Fruit fly (Drosophila melanogaster): ENCODE data around the gene RanBP3.
A peak's percentile ranks its signal among the peaks of the same experiment; 100 is the strongest.

The RanBP3 gene

dm6 chr3R:23729066-23729465, 23.6 kb downstream of the RanBP3 start (continued):
- TF ChIP-seq Pdp1 (GFP tag; optimal IDR thresholded peaks at IDR 0.05) = peak in 1 of 2 experiments; percentile 34
- TF ChIP-seq CG13624 (GFP tag; optimal IDR thresholded peaks at IDR 0.05) = no peak
- no peak for TF ChIP-seq Bgb (GFP tag; IDR thresholded peaks at IDR 0.05; ENCODE audit: partially characterized antibody)
- no peak for TF ChIP-seq CG12391 (tag; optimal IDR thresholded peaks at IDR 0.05)
- no peak for TF ChIP-seq grau (tag; optimal IDR thresholded peaks at IDR 0.05)
- peak; percentile 9 for TF ChIP-seq gem (tag; optimal IDR thresholded peaks at IDR 0.05)
- no peak for TF ChIP-seq gcm (GFP tag; optimal IDR thresholded peaks at IDR 0.05)
- TF ChIP-seq Ada2b (GFP tag; IDR thresholded peaks at IDR 0.05) = no peak
- TF ChIP-seq hth (optimal IDR thresholded peaks at IDR 0.05) = no peak
- TF ChIP-seq br (optimal IDR thresholded peaks at IDR 0.05) = no peak
- no peak for TF ChIP-seq ken (GFP tag; IDR thresholded peaks at IDR 0.05)
- TF ChIP-seq CG12299 (tag; optimal IDR thresholded peaks at IDR 0.05) = peak; percentile 15
- no peak for TF ChIP-seq hbn (GFP tag; IDR thresholded peaks at IDR 0.05; ENCODE audit: partially characterized antibody)
- no peak for TF ChIP-seq btn (GFP tag; optimal IDR thresholded peaks at IDR 0.05)
- TF ChIP-seq Opbp (GFP tag; IDR thresholded peaks at IDR 0.05; ENCODE audit: partially characterized antibody) = no peak
- no peak for TF ChIP-seq tna (GFP tag; IDR thresholded peaks at IDR 0.05; ENCODE audit: partially characterized antibody)
- TF ChIP-seq Chrac-16 (GFP tag; optimal IDR thresholded peaks at IDR 0.05) = no peak
- no peak for TF ChIP-seq E2f2 (GFP tag; IDR thresholded peaks at IDR 0.05)
- no peak for TF ChIP-seq fd102C (GFP tag; optimal IDR thresholded peaks at IDR 0.05)
- no peak for TF ChIP-seq CG4360 (GFP tag; IDR thresholded peaks at IDR 0.05)
- TF ChIP-seq fd64A (GFP tag; optimal IDR thresholded peaks at IDR 0.05) = peak; percentile 19
- TF ChIP-seq pita (GFP tag; optimal IDR thresholded peaks at IDR 0.05) = no peak
- no peak for TF ChIP-seq kay (GFP tag; optimal IDR thresholded peaks at IDR 0.05)
- TF ChIP-seq PHDP (tag; optimal IDR thresholded peaks at IDR 0.05) = peak; percentile 65
- TF ChIP-seq CG13296 (GFP tag; optimal IDR thresholded peaks at IDR 0.05) = peak; percentile 81
- TF ChIP-seq CG7556 (GFP tag; optimal IDR thresholded peaks at IDR 0.05) = no peak
- no peak for TF ChIP-seq h (optimal IDR thresholded peaks at IDR 0.05)
- TF ChIP-seq esg (GFP tag; conservative IDR thresholded peaks at IDR 0.05) = no peak
- TF ChIP-seq al (GFP tag; IDR thresholded peaks at IDR 0.05) = no peak
- no peak for TF ChIP-seq Elba2 (GFP tag; optimal IDR thresholded peaks at IDR 0.05)
- peak; percentile 61; the same call in 1 of the 2 replicates for TF ChIP-seq sob (GFP tag; IDR thresholded peaks at IDR 0.05)
- TF ChIP-seq maf-S (GFP tag; optimal IDR thresholded peaks at IDR 0.05) = no peak
- TF ChIP-seq tgo (GFP tag; IDR thresholded peaks at IDR 0.05) = no peak
- TF ChIP-seq klu (GFP tag; IDR thresholded peaks at IDR 0.05) = no peak
- TF ChIP-seq slou (GFP tag; optimal IDR thresholded peaks at IDR 0.05) = no peak
- TF ChIP-seq CG9727 (GFP tag; optimal IDR thresholded peaks at IDR 0.05) = peak; percentile 47
- no peak for TF ChIP-seq D19A (tag; optimal IDR thresholded peaks at IDR 0.05)
- TF ChIP-seq gce (GFP tag; IDR thresholded peaks at IDR 0.05) = peak; percentile 28; the same call in 1 of the 3 replicates
- TF ChIP-seq bsh (GFP tag; optimal IDR thresholded peaks at IDR 0.05) = peak in 1 of 2 experiments; percentile 24
- no peak for TF ChIP-seq p53 (GFP tag; optimal IDR thresholded peaks at IDR 0.05)
- no peak for TF ChIP-seq CG32767 (GFP tag; IDR thresholded peaks at IDR 0.05)
- TF ChIP-seq CG7928 (GFP tag; optimal IDR thresholded peaks at IDR 0.05) = no peak
- TF ChIP-seq CG1832 (GFP tag; optimal IDR thresholded peaks at IDR 0.05) = no peak
- TF ChIP-seq Ets65A (GFP tag) = no peak
- TF ChIP-seq emc (GFP tag; optimal IDR thresholded peaks at IDR 0.05) = no peak
- no peak for TF ChIP-seq nom (GFP tag; optimal IDR thresholded peaks at IDR 0.05)
- TF ChIP-seq CG9876 (GFP tag; optimal IDR thresholded peaks at IDR 0.05) = no peak
- TF ChIP-seq CG9437 (GFP tag; optimal IDR thresholded peaks at IDR 0.05) = no peak
- no peak for TF ChIP-seq CG17912 (GFP tag; optimal IDR thresholded peaks at IDR 0.05)
- TF ChIP-seq chn (GFP tag; optimal IDR thresholded peaks at IDR 0.05) = no peak
- peak; percentile 86 for TF ChIP-seq CG6813 (GFP tag; optimal IDR thresholded peaks at IDR 0.05)
- TF ChIP-seq Asciz (GFP tag; optimal IDR thresholded peaks at IDR 0.05) = peak; percentile 45
